Fruit fly (Drosophila melanogaster) whole organism, embryonic: ENCODE results near the gene CG43254.
A peak's percentile ranks its signal among the peaks of the same experiment; 100 is the strongest.

Source experiments
- Adf1 ChIP-seq: fragments of 200-800 bp; sonication (Bioruptor generic); IDR thresholded peaks from 2 replicates; pipeline ENCODE4 v1.3.6; 2022; ENCODE audit warnings: missing biosample characterization, missing genetic modification characterization
- C15 ChIP-seq: fragments of 200-800 bp; sonication (Bioruptor generic); IDR thresholded peaks from 3 replicates; pipeline ENCODE4 v1.3.6; 2022; ENCODE audit warnings: missing biosample characterization, missing genetic modification characterization
- CG10321 ChIP-seq: fragments of 200-800 bp; sonication (Bioruptor generic); IDR thresholded peaks from 2 replicates; pipeline ENCODE4 v1.3.6; 2022; ENCODE audit warnings: missing biosample characterization, missing genetic modification characterization
- CG10462 ChIP-seq: fragments of 200-800 bp; sonication (Bioruptor generic); optimal IDR thresholded peaks from 2 replicates; lab custom pipeline; 2016; ENCODE audit warnings: missing biosample characterization, missing genetic modification characterization
- CG10543 ChIP-seq: fragments of 200-800 bp; sonication (Bioruptor generic); optimal IDR thresholded peaks from 3 replicates; lab custom pipeline; 2017; ENCODE audit warnings: missing biosample characterization, mild to moderate bottlenecking, missing genetic modification characterization, moderate library complexity
- CG11247 ChIP-seq: fragments of 200-800 bp; sonication (Bioruptor generic); IDR thresholded peaks from 2 replicates; pipeline ENCODE4 v1.3.6; 2022; ENCODE audit warnings: missing biosample characterization, missing genetic modification characterization
- CG13287 ChIP-seq: fragments of 200-800 bp; sonication (Bioruptor generic); IDR thresholded peaks from 2 replicates; pipeline ENCODE4 v1.3.6; 2022; ENCODE audit warnings: missing biosample characterization, missing genetic modification characterization; ENCODE audit not compliant: partially characterized antibody
- CG13894 ChIP-seq: fragments of 200-800 bp; sonication (Bioruptor generic); optimal IDR thresholded peaks from 3 replicates; lab custom pipeline; 2018; ENCODE audit warnings: missing biosample characterization, mild to moderate bottlenecking, missing genetic modification characterization, moderate library complexity
- CG1602 ChIP-seq: fragments of 200-800 bp; sonication (Bioruptor generic); optimal IDR thresholded peaks from 3 replicates; lab custom pipeline; 2016; ENCODE audit warnings: missing biosample characterization, missing genetic modification characterization
- CG17912 ChIP-seq: fragments of 200-800 bp; sonication (Bioruptor generic); optimal IDR thresholded peaks from 2 replicates; lab custom pipeline; 2018; ENCODE audit warnings: missing biosample characterization, mild to moderate bottlenecking, missing genetic modification characterization
- CG1832 ChIP-seq: fragments of 200-800 bp; sonication (Bioruptor generic); optimal IDR thresholded peaks from 2 replicates; lab custom pipeline; 2017; ENCODE audit warnings: missing biosample characterization, mild to moderate bottlenecking, missing genetic modification characterization, inconsistent platforms
- CG30431 ChIP-seq: fragments of 200-800 bp; sonication (Bioruptor generic); optimal IDR thresholded peaks from 2 replicates; lab custom pipeline; 2017; ENCODE audit warnings: missing biosample characterization, missing genetic modification characterization
- CG3163 ChIP-seq: fragments of 200-800 bp; sonication (Bioruptor generic); optimal IDR thresholded peaks from 3 replicates; lab custom pipeline; 2016; ENCODE audit warnings: missing biosample characterization, missing genetic modification characterization
- CG3407 ChIP-seq: fragments of 200-800 bp; sonication (Bioruptor generic); optimal IDR thresholded peaks from 2 replicates; lab custom pipeline; 2018; ENCODE audit warnings: missing biosample characterization, mild to moderate bottlenecking, missing genetic modification characterization
- CG4707 ChIP-seq: fragments of 200-800 bp; sonication (Bioruptor generic); optimal IDR thresholded peaks from 2 replicates; lab custom pipeline; 2018; ENCODE audit warnings: missing biosample characterization, mild to moderate bottlenecking, missing genetic modification characterization, moderate library complexity
- CG4730 ChIP-seq: fragments of 200-800 bp; sonication (Bioruptor generic); IDR thresholded peaks from 2 replicates; pipeline ENCODE4 v1.3.6; 2022; ENCODE audit warnings: missing biosample characterization, missing genetic modification characterization
- CG4854 ChIP-seq: fragments of 200-800 bp; sonication (Bioruptor generic); optimal IDR thresholded peaks from 2 replicates; lab custom pipeline; 2016; ENCODE audit warnings: missing biosample characterization, missing genetic modification characterization, inconsistent platforms
- CG5180 ChIP-seq: fragments of 200-800 bp; sonication (Bioruptor generic); optimal IDR thresholded peaks from 3 replicates; lab custom pipeline; 2017; ENCODE audit warnings: missing biosample characterization, missing genetic modification characterization, mild to moderate bottlenecking, moderate library complexity, missing genetic modification reagents
- CG9215 ChIP-seq: fragments of 200-800 bp; sonication (Bioruptor generic); IDR thresholded peaks from 2 replicates; pipeline ENCODE4 v1.3.6; 2022; ENCODE audit warnings: missing biosample characterization, missing genetic modification characterization
- CG9876 ChIP-seq: fragments of 200-800 bp; sonication (Bioruptor generic); optimal IDR thresholded peaks from 2 replicates; lab custom pipeline; 2016; ENCODE audit warnings: missing biosample characterization, missing genetic modification characterization
- CkIIα-i1 ChIP-seq: fragments of 200-800 bp; sonication (Bioruptor generic); IDR thresholded peaks from 2 replicates; pipeline ENCODE4 v1.3.6; 2022; ENCODE audit warnings: missing biosample characterization, missing genetic modification characterization
- Deaf1 ChIP-seq: fragments of 200-800 bp; optimal IDR thresholded peaks from 3 replicates; lab custom pipeline; 2019; ENCODE audit warnings: missing biosample characterization, mild to moderate bottlenecking, missing genetic modification characterization, moderate library complexity
- Eip74EF ChIP-seq, 2 experiments: fragments of 200-800 bp in 1 of 2; fragments of >200 bp in 1 of 2; sonication (Bioruptor generic) in 1 of 2; optimal IDR thresholded peaks; 2 replicates each; lab custom pipeline; 2017 to 2019; ENCODE audit warnings: missing biosample characterization in 2 of 2, missing genetic modification characterization in 2 of 2, mild to moderate bottlenecking in 1 of 2, moderate library complexity in 1 of 2
- Elba2 ChIP-seq: fragments of 200-800 bp; sonication (Bioruptor generic); optimal IDR thresholded peaks from 3 replicates; lab custom pipeline; 2016; ENCODE audit warnings: missing biosample characterization, missing genetic modification characterization
- Ets65A ChIP-seq: fragments of 200-800 bp; sonication (Bioruptor generic); peaks from one replicate; lab custom pipeline; 2016; ENCODE audit warnings: missing biosample characterization, missing genetic modification characterization
- Gsc ChIP-seq: fragments of 200-800 bp; sonication (Bioruptor generic); IDR thresholded peaks from 2 replicates; pipeline ENCODE4 v1.3.6; 2022; ENCODE audit warnings: missing biosample characterization, missing genetic modification characterization
- Hmr ChIP-seq: fragments of 200-800 bp; sonication (Bioruptor generic); optimal IDR thresholded peaks from 3 replicates; lab custom pipeline; 2017; ENCODE audit warnings: mild to moderate bottlenecking, missing biosample characterization, missing genetic modification reagents, missing genetic modification characterization
- Hr51 ChIP-seq, 2 experiments: fragments of 200-800 bp; sonication (Bioruptor generic); optimal IDR thresholded peaks; 2 replicates in 1 of 2; 3 replicates in 1 of 2; lab custom pipeline; 2016 to 2018; ENCODE audit warnings: missing biosample characterization in 2 of 2, missing genetic modification characterization in 2 of 2, mild to moderate bottlenecking in 1 of 2, moderate library complexity in 1 of 2
- Lim3 ChIP-seq: fragments of 200-800 bp; sonication (Bioruptor generic); IDR thresholded peaks from 2 replicates; pipeline ENCODE4 v1.3.6; 2022; ENCODE audit warnings: missing biosample characterization, missing genetic modification characterization
- NC2β ChIP-seq: fragments of 200-800 bp; sonication (Bioruptor generic); optimal IDR thresholded peaks from 2 replicates; lab custom pipeline; 2016; ENCODE audit warnings: missing biosample characterization, missing genetic modification characterization
- NK7.1 ChIP-seq: fragments of 200-800 bp; sonication (Bioruptor generic); optimal IDR thresholded peaks from 3 replicates; lab custom pipeline; 2016; ENCODE audit warnings: missing biosample characterization, missing genetic modification characterization
- Neu2 ChIP-seq: fragments of 200-800 bp; sonication (Bioruptor generic); optimal IDR thresholded peaks from 3 replicates; lab custom pipeline; 2016; ENCODE audit warnings: missing biosample characterization, missing genetic modification characterization, borderline replicate concordance
- Poxn ChIP-seq: fragments of 200-800 bp; sonication (Bioruptor generic); IDR thresholded peaks from 2 replicates; pipeline ENCODE4 v1.3.6; 2022; ENCODE audit warnings: missing biosample characterization, missing genetic modification characterization
- Rfx ChIP-seq: fragments of 200-800 bp; sonication (Bioruptor generic); IDR thresholded peaks from 2 replicates; pipeline ENCODE4 v1.3.6; 2022; ENCODE audit warnings: missing biosample characterization, missing genetic modification characterization
- Trl ChIP-seq, 3 experiments: fragments of >200 bp in 2 of 3; fragments of 200-800 bp in 1 of 3; sonication (Bioruptor generic) in 1 of 3; optimal IDR thresholded peaks; 2 replicates in 1 of 3; 3 replicates in 2 of 3; lab custom pipeline; 2016 to 2017; ENCODE audit warnings: missing biosample characterization in 1 of 3, missing genetic modification characterization in 1 of 3
- abd-A ChIP-seq: fragments of 200-800 bp; sonication (Bioruptor generic); optimal IDR thresholded peaks from 3 replicates; lab custom pipeline; 2019; ENCODE audit warnings: missing biosample characterization, mild to moderate bottlenecking, missing genetic modification characterization, moderate library complexity
- al ChIP-seq: fragments of 200-800 bp; sonication (Bioruptor generic); IDR thresholded peaks from 2 replicates; pipeline ENCODE4 v1.3.6; 2022; ENCODE audit warnings: missing biosample characterization, missing genetic modification characterization
- chinmo ChIP-seq: fragments of 200-800 bp; sonication (Bioruptor generic); IDR thresholded peaks from 4 replicates; pipeline ENCODE4 v1.3.6; 2022; ENCODE audit warnings: missing biosample characterization, missing genetic modification characterization; ENCODE audit not compliant: partially characterized antibody
- chm ChIP-seq: fragments of 200-800 bp; sonication (Bioruptor generic); IDR thresholded peaks from 2 replicates; pipeline ENCODE4 v1.3.6; 2022; ENCODE audit warnings: missing biosample characterization, missing genetic modification characterization
- crc ChIP-seq: fragments of 200-800 bp; sonication (Bioruptor generic); optimal IDR thresholded peaks from 2 replicates; lab custom pipeline; 2016; ENCODE audit warnings: missing biosample characterization, missing genetic modification characterization
- grau ChIP-seq: fragments of 200-800 bp; optimal IDR thresholded peaks from 3 replicates; lab custom pipeline; 2019; ENCODE audit warnings: missing biosample characterization, mild to moderate bottlenecking, missing genetic modification characterization, moderate library complexity
- grn ChIP-seq: fragments of 200-800 bp; sonication (Bioruptor generic); optimal IDR thresholded peaks from 3 replicates; lab custom pipeline; 2017; ENCODE audit warnings: missing biosample characterization, missing genetic modification characterization
- insv ChIP-seq, 2 experiments: fragments of 200-800 bp; sonication (Bioruptor generic); optimal IDR thresholded peaks; 3 replicates each; lab custom pipeline; 2016 to 2018; ENCODE audit warnings: missing biosample characterization in 2 of 2, missing genetic modification characterization in 2 of 2
- klu ChIP-seq: fragments of 200-800 bp; sonication (Bioruptor generic); IDR thresholded peaks from 2 replicates; pipeline ENCODE4 v1.3.6; 2022; ENCODE audit warnings: missing biosample characterization, missing genetic modification characterization
- lilli ChIP-seq: fragments of 200-800 bp; sonication (Bioruptor generic); optimal IDR thresholded peaks from 3 replicates; lab custom pipeline; 2016; ENCODE audit warnings: missing biosample characterization, missing genetic modification characterization
- mld ChIP-seq: fragments of 200-800 bp; sonication (Bioruptor generic); IDR thresholded peaks from 3 replicates; pipeline ENCODE4 v1.3.6; 2022; ENCODE audit warnings: missing biosample characterization, missing genetic modification characterization; ENCODE audit not compliant: partially characterized antibody
- org-1 ChIP-seq: fragments of 200-800 bp; sonication (Bioruptor generic); optimal IDR thresholded peaks from 2 replicates; lab custom pipeline; 2017; ENCODE audit warnings: missing biosample characterization, missing genetic modification characterization
- so ChIP-seq: fragments of 200-800 bp; sonication (Bioruptor generic); IDR thresholded peaks from 3 replicates; pipeline ENCODE4 v1.3.6; 2022; ENCODE audit warnings: missing biosample characterization, missing genetic modification characterization
- tgo ChIP-seq: fragments of 200-800 bp; sonication (Bioruptor generic); IDR thresholded peaks from 3 replicates; pipeline ENCODE4 v1.3.6; 2022; ENCODE audit warnings: missing biosample characterization, missing genetic modification characterization
- tll ChIP-seq, 2 experiments: fragments of 200-800 bp in 1 of 2; fragments of >200 bp in 1 of 2; sonication (Bioruptor generic) in 1 of 2; optimal IDR thresholded peaks; 2 replicates each; lab custom pipeline; 2017 to 2019; ENCODE audit warnings: missing biosample characterization in 2 of 2, missing genetic modification characterization in 2 of 2, mild to moderate bottlenecking in 1 of 2, moderate library complexity in 1 of 2
- zen2 ChIP-seq: fragments of 200-800 bp; sonication (Bioruptor generic); IDR thresholded peaks from 3 replicates; pipeline ENCODE4 v1.3.6; 2022; ENCODE audit warnings: missing biosample characterization, missing genetic modification characterization; ENCODE audit not compliant: partially characterized antibody

CG43254 gene

dm6 chr3R:7753518-7753917, 14.2 kb upstream of the CG43254 start:
- TF ChIP-seq chinmo (GFP tag; lab: Robert Waterston, UW) (0 out of 4 replicates have a peak, but pooled peaks have one; percentile 21), CG13287 (peak; percentile 14; the same call in 1 of the 2 replicates), Ets65A (GFP tag; lab: Kevin White, UChicago) (peak; percentile 28), Elba2 (GFP tag; lab: Kevin White, UChicago) (no peak), al (no peak), Hr51 (GFP tag; optimal IDR thresholded peaks at IDR 0.05; lab: Kevin White, UChicago) (no peak), CG10462 (GFP tag; lab: Kevin White, UChicago) (no peak), Trl (optimal IDR thresholded peaks at IDR 0.05; lab: Kevin White, UChicago) (peak; percentile 15 to 21), Trl (GFP tag; optimal IDR thresholded peaks at IDR 0.05; lab: Kevin White, UChicago) (no peak), CG1602 (GFP tag; lab: Kevin White, UChicago) (no peak), Eip74EF (GFP tag; optimal IDR thresholded peaks at IDR 0.05; lab: Kevin White, UChicago) (no peak), Deaf1 (tag; lab: Kevin White, UChicago) (peak; percentile 97), CG1832 (GFP tag; lab: Kevin White, UChicago) (peak; percentile 81), so (GFP tag; lab: Robert Waterston, UW) (no peak), CG3407 (GFP tag; lab: Kevin White, UChicago) (no peak), Gsc (GFP tag; lab: Robert Waterston, UW) (no peak), tgo (GFP tag; lab: Robert Waterston, UW) (no peak), CG9876 (no peak), CG13894 (tag; lab: Kevin White, UChicago) (peak; percentile 1), C15 (no peak), CG4854 (no peak), grn (GFP tag; lab: Kevin White, UChicago) (no peak), Rfx (no peak; the same call in 1 of the 2 replicates), insv (GFP tag; optimal IDR thresholded peaks at IDR 0.05; lab: Kevin White, UChicago) (no peak), zen2 (peak; percentile 15; the same call in 1 of the 3 replicates), Neu2 (GFP tag; lab: Kevin White, UChicago) (no peak), NC2β (GFP tag; lab: Kevin White, UChicago) (no peak), CG4707 (no peak), CG30431 (GFP tag; lab: Kevin White, UChicago) (no peak), CG5180 (no peak), CG3163 (GFP tag; lab: Kevin White, UChicago) (peak; percentile 97), Adf1 (GFP tag; lab: Robert Waterston, UW) (peak; percentile 50), CG10543 (GFP tag; lab: Kevin White, UChicago) (no peak), abd-A (tag; lab: Kevin White, UChicago) (peak; percentile 15), klu (GFP tag; lab: Robert Waterston, UW) (no peak), Poxn (GFP tag; lab: Robert Waterston, UW) (no peak), org-1 (GFP tag; lab: Kevin White, UChicago) (no peak), CG4730 (no peak), CkIIα-i1 (no peak), CG10321 (GFP tag; lab: Robert Waterston, UW) (peak; percentile 92), grau (tag; lab: Kevin White, UChicago) (no peak), lilli (GFP tag; lab: Kevin White, UChicago) (no peak), Lim3 (no peak), Hmr (GFP tag; lab: Kevin White, UChicago) (peak; percentile 14), mld (GFP tag; lab: Robert Waterston, UW) (no peak), NK7.1 (GFP tag; lab: Kevin White, UChicago) (no peak), CG11247 (GFP tag; lab: Robert Waterston, UW) (no peak), chm (GFP tag; lab: Robert Waterston, UW) (no peak), CG17912 (GFP tag; lab: Kevin White, UChicago) (no peak), tll (GFP tag; optimal IDR thresholded peaks at IDR 0.05; lab: Kevin White, UChicago) (no peak), crc (GFP tag; lab: Kevin White, UChicago) (no peak), CG9215 (GFP tag; lab: Robert Waterston, UW) (no peak)
